Worm (Caenorhabditis elegans) whole organism, mixed stage, embryonic: ENCODE data around the gene F49H12.7.

Experiments
- M03D4.4 ChIP-seq: sonication (generic microtip); optimal IDR thresholded peaks from 2 replicates; lab custom pipeline; 2017; ENCODE audit warnings: mild to moderate bottlenecking, missing genetic modification characterization, missing compliant biosample characterization
- bed-3 ChIP-seq: fragments of 200-800 bp; sonication (Bioruptor generic); optimal IDR thresholded peaks from 3 replicates; lab custom pipeline; 2018; ENCODE audit warnings: mild to moderate bottlenecking, missing genetic modification characterization, moderate library complexity, missing compliant biosample characterization
- blmp-1 ChIP-seq: fragments of 150-350 bp; optimal IDR thresholded peaks from 2 replicates; lab custom pipeline; 2014; ENCODE audit warnings: missing biosample characterization, missing genetic modification characterization
- ceh-39 ChIP-seq: fragments of 150-350 bp; optimal IDR thresholded peaks from 2 replicates; lab custom pipeline; 2014; ENCODE audit warnings: missing biosample characterization, missing genetic modification characterization
- ceh-43 ChIP-seq: fragments of 200-800 bp; sonication (Bioruptor generic); optimal IDR thresholded peaks from 2 replicates; lab custom pipeline; 2018; ENCODE audit warnings: mild to moderate bottlenecking, missing genetic modification characterization, moderate library complexity, missing compliant biosample characterization
- ceh-83 ChIP-seq: fragments of 200-800 bp; sonication (Bioruptor generic); optimal IDR thresholded peaks from 2 replicates; lab custom pipeline; 2018; ENCODE audit warnings: mild to moderate bottlenecking, missing genetic modification characterization, missing compliant biosample characterization
- ces-1 ChIP-seq: fragments of 150-350 bp; optimal IDR thresholded peaks from 2 replicates; lab custom pipeline; 2014; ENCODE audit warnings: missing biosample characterization, missing genetic modification reagents, missing genetic modification characterization
- cnd-1 ChIP-seq: fragments of 200-800 bp; sonication (Bioruptor generic); optimal IDR thresholded peaks from 2 replicates; lab custom pipeline; 2018; ENCODE audit warnings: mild to moderate bottlenecking, missing genetic modification characterization, missing compliant biosample characterization
- drap-1 ChIP-seq: fragments of 200-800 bp; sonication (Bioruptor generic); optimal IDR thresholded peaks from 3 replicates; lab custom pipeline; 2018; ENCODE audit warnings: mild to moderate bottlenecking, missing genetic modification characterization, missing compliant biosample characterization
- elt-1 ChIP-seq: sonication (generic microtip); optimal IDR thresholded peaks from 2 replicates; lab custom pipeline; 2017; ENCODE audit warnings: missing genetic modification characterization, mild to moderate bottlenecking, missing compliant biosample characterization, antibody characterized with exemption, moderate library complexity, borderline replicate concordance; ENCODE audit not compliant: insufficient read depth
- elt-3 ChIP-seq: fragments of 150-350 bp; optimal IDR thresholded peaks from 2 replicates; lab custom pipeline; 2014; ENCODE audit warnings: missing biosample characterization, missing genetic modification characterization
- flh-1 ChIP-seq: fragments of 200-800 bp; sonication (Bioruptor generic); optimal IDR thresholded peaks from 2 replicates; lab custom pipeline; 2018; ENCODE audit warnings: mild to moderate bottlenecking, missing genetic modification characterization, moderate library complexity, missing compliant biosample characterization
- ham-2 ChIP-seq: fragments of 200-800 bp; sonication (Bioruptor generic); optimal IDR thresholded peaks from 2 replicates; lab custom pipeline; 2018; ENCODE audit warnings: mild to moderate bottlenecking, missing genetic modification characterization, missing compliant biosample characterization
- hlh-1 ChIP-seq: fragments of 150-350 bp; optimal IDR thresholded peaks from 2 replicates; lab custom pipeline; 2014; ENCODE audit warnings: missing biosample characterization, missing genetic modification reagents, missing genetic modification characterization
- lin-13 ChIP-seq: fragments of 150-350 bp; optimal IDR thresholded peaks from 2 replicates; lab custom pipeline; 2014; ENCODE audit warnings: missing biosample characterization, missing genetic modification characterization
- lin-32 ChIP-seq: fragments of 200-800 bp; sonication (Bioruptor generic); optimal IDR thresholded peaks from 2 replicates; lab custom pipeline; 2018; ENCODE audit warnings: mild to moderate bottlenecking, missing genetic modification characterization, missing compliant biosample characterization
- lsy-2 ChIP-seq: fragments of 150-350 bp; optimal IDR thresholded peaks from 2 replicates; lab custom pipeline; 2014; ENCODE audit warnings: missing biosample characterization, missing genetic modification characterization
- mab-5 ChIP-seq: fragments of 150-350 bp; optimal IDR thresholded peaks from 2 replicates; lab custom pipeline; 2014; ENCODE audit warnings: missing biosample characterization, missing genetic modification characterization
- mep-1 ChIP-seq: fragments of 150-350 bp; optimal IDR thresholded peaks from 2 replicates; lab custom pipeline; 2017; ENCODE audit warnings: missing biosample characterization, missing genetic modification reagents, missing genetic modification characterization, inconsistent platforms
- mls-2 ChIP-seq: sonication (generic microtip); optimal IDR thresholded peaks from 2 replicates; lab custom pipeline; 2016; ENCODE audit warnings: mild to moderate bottlenecking, missing genetic modification characterization, moderate library complexity, missing compliant biosample characterization
- nhr-12 ChIP-seq: fragments of 150-350 bp; optimal IDR thresholded peaks from 2 replicates; lab custom pipeline; 2014; ENCODE audit warnings: missing biosample characterization, missing genetic modification characterization
- nhr-2 ChIP-seq: fragments of 150-350 bp; optimal IDR thresholded peaks from 2 replicates; lab custom pipeline; 2014; ENCODE audit warnings: missing biosample characterization, missing genetic modification characterization
- nhr-237 ChIP-seq: fragments of 150-350 bp; optimal IDR thresholded peaks from 2 replicates; lab custom pipeline; 2014; ENCODE audit warnings: missing biosample characterization, missing genetic modification characterization
- nhr-28 ChIP-seq: fragments of 150-350 bp; optimal IDR thresholded peaks from 2 replicates; lab custom pipeline; 2014; ENCODE audit warnings: missing biosample characterization, missing genetic modification characterization
- nhr-76 ChIP-seq: sonication (generic microtip); optimal IDR thresholded peaks from 2 replicates; lab custom pipeline; 2017; ENCODE audit warnings: missing biosample characterization, missing genetic modification characterization
- pha-4 ChIP-seq: fragments of 150-350 bp; optimal IDR thresholded peaks from 2 replicates; lab custom pipeline; 2018; ENCODE audit warnings: missing biosample characterization, missing genetic modification reagents, missing genetic modification characterization
- sem-2 ChIP-seq: fragments of 200-800 bp; sonication (Bioruptor generic); optimal IDR thresholded peaks from 2 replicates; lab custom pipeline; 2018; ENCODE audit warnings: mild to moderate bottlenecking, missing genetic modification characterization, missing compliant biosample characterization
- snpc-4 ChIP-seq: fragments of 150-350 bp; optimal IDR thresholded peaks from 2 replicates; lab custom pipeline; 2014; ENCODE audit warnings: missing biosample characterization, missing genetic modification characterization
- sptf-1 ChIP-seq: sonication (generic microtip); optimal IDR thresholded peaks from 2 replicates; lab custom pipeline; 2017; ENCODE audit warnings: mild to moderate bottlenecking, missing genetic modification characterization, moderate library complexity, missing compliant biosample characterization
- tbx-8 ChIP-seq: fragments of 200-800 bp; sonication (Bioruptor generic); optimal IDR thresholded peaks from 2 replicates; lab custom pipeline; 2018; ENCODE audit warnings: mild to moderate bottlenecking, missing genetic modification characterization, moderate library complexity, missing compliant biosample characterization
- unc-120 ChIP-seq: sonication (generic microtip); optimal IDR thresholded peaks from 2 replicates; lab custom pipeline; 2017; ENCODE audit warnings: missing genetic modification characterization, missing compliant biosample characterization; ENCODE audit not compliant: poor library complexity, severe bottlenecking
- unc-39 ChIP-seq: fragments of 150-350 bp; optimal IDR thresholded peaks from 2 replicates; lab custom pipeline; 2014; ENCODE audit warnings: missing biosample characterization, missing genetic modification characterization
- unc-62 ChIP-seq: fragments of 150-350 bp; optimal IDR thresholded peaks from 2 replicates; lab custom pipeline; 2014; ENCODE audit warnings: missing biosample characterization, missing genetic modification reagents, missing genetic modification characterization
- zip-8 ChIP-seq: fragments of 150-350 bp; optimal IDR thresholded peaks from 2 replicates; lab custom pipeline; 2014; ENCODE audit warnings: missing biosample characterization, missing genetic modification characterization
- ztf-11 ChIP-seq: fragments of 150-350 bp; optimal IDR thresholded peaks from 2 replicates; lab custom pipeline; 2014; ENCODE audit warnings: missing biosample characterization, missing genetic modification characterization

The F49H12.7 gene

ce11 chrX:2043224-2043623, 21.6 kb upstream of the F49H12.7 start:
- TF ChIP-seq lin-13 (tag; lab: Kevin White, UChicago) (no peak), mls-2 (tag; lab: Kevin White, UChicago) (peak; percentile 84), ceh-43 (GFP tag; lab: Kevin White, UChicago) (peak; percentile 73), drap-1 (GFP tag; lab: Kevin White, UChicago) (peak; percentile 28), bed-3 (no peak), cnd-1 (tag; lab: Kevin White, UChicago) (peak; percentile 44), nhr-28 (tag; lab: Kevin White, UChicago) (no peak), unc-120 (tag; lab: Kevin White, UChicago) (no peak), tbx-8 (GFP tag; lab: Kevin White, UChicago) (no peak), mep-1 (tag; lab: Kevin White, UChicago) (peak; percentile 14), nhr-76 (tag; lab: Kevin White, UChicago) (no peak), elt-3 (no peak), hlh-1 (tag; lab: Kevin White, UChicago) (no peak), sptf-1 (tag; lab: Kevin White, UChicago) (peak; percentile 70), pha-4 (no peak), ceh-83 (no peak), lin-32 (GFP tag; lab: Kevin White, UChicago) (no peak), ztf-11 (tag; lab: Kevin White, UChicago) (peak; percentile 36), M03D4.4 (tag; lab: Kevin White, UChicago) (peak; percentile 55), sem-2 (no peak), snpc-4 (no peak), ces-1 (GFP tag; lab: Kevin White, UChicago) (peak; percentile 65)

DNA sequence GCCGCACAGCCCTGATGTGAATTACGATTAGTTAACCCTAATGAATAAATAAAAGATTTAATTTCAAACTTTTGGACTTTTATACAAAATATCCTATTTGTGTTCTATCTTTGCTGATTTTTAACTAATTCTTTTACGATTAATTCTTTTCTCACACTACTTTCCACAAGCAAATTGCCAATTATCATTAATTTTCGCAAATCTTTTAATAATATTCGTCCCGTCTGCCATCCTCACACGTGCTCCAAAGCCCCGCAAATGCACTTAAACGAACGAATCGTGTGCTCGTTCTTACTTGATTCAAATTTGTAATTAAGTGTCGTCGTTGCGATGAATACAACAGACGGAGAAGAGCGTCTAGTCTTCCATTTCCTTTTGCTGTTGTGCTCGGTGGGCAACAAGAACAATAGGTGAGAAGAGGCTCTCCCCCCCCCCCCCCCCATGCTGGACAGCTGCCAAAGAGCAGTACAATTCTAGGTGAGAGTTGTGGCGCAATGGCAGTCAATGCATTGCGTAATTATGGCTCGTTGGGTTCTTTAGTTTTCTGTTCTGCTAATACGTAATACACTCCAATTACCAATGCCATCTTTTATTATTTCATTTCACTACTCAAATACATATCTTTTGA, 20.2 kb upstream of the F49H12.7 start:
- TF ChIP-seq zip-8 (tag; lab: Kevin White, UChicago) (peak; percentile 90), ztf-11 (tag; lab: Kevin White, UChicago) (peak; percentile 5), hlh-1 (tag; lab: Kevin White, UChicago) (peak; percentile 6), bed-3 (no peak), sptf-1 (tag; lab: Kevin White, UChicago) (peak; percentile 49), ceh-83 (no peak), nhr-237 (no peak), nhr-12 (tag; lab: Kevin White, UChicago) (no peak), lin-13 (tag; lab: Kevin White, UChicago) (no peak), elt-1 (tag; lab: Kevin White, UChicago) (no peak), drap-1 (GFP tag; lab: Kevin White, UChicago) (no peak), unc-62 (GFP tag; lab: Kevin White, UChicago) (no peak), unc-120 (tag; lab: Kevin White, UChicago) (no peak), mls-2 (tag; lab: Kevin White, UChicago) (peak; percentile 83), ceh-43 (GFP tag; lab: Kevin White, UChicago) (peak; percentile 49), nhr-2 (peak; percentile 86), unc-39 (no peak), sem-2 (no peak), lsy-2 (tag; lab: Kevin White, UChicago) (no peak), tbx-8 (GFP tag; lab: Kevin White, UChicago) (no peak), lin-32 (GFP tag; lab: Kevin White, UChicago) (peak; percentile 57), elt-3 (no peak), pha-4 (no peak), ham-2 (GFP tag; lab: Kevin White, UChicago) (no peak), ceh-39 (tag; lab: Kevin White, UChicago) (no peak), snpc-4 (no peak), mab-5 (no peak), mep-1 (tag; lab: Kevin White, UChicago) (no peak), nhr-76 (tag; lab: Kevin White, UChicago) (no peak), flh-1 (GFP tag; lab: Kevin White, UChicago) (no peak), ces-1 (GFP tag; lab: Kevin White, UChicago) (peak; percentile 99), M03D4.4 (tag; lab: Kevin White, UChicago) (no peak), cnd-1 (tag; lab: Kevin White, UChicago) (peak; percentile 94), blmp-1 (tag; lab: Kevin White, UChicago) (no peak), nhr-28 (tag; lab: Kevin White, UChicago) (no peak)

- no peak for TF ChIP-seq zip-8 (tag; lab: Kevin White, UChicago)
- TF ChIP-seq ces-1 (GFP tag; lab: Kevin White, UChicago) = peak; percentile 84
Measured at ce11 chrX:2045603-2046002, 19.2 kb upstream of the F49H12.7 start.
